Worm (Caenorhabditis elegans) whole organism, late embryonic: ENCODE results near the gene C05C10.2.

ENCODE experiments used
- ama-1 ChIP-seq: fragments of 150-350 bp; optimal IDR thresholded peaks from 2 replicates; lab custom pipeline; 2014
- ceh-18 ChIP-seq: sonication (generic microtip); optimal IDR thresholded peaks from 2 replicates; lab custom pipeline; 2016; ENCODE audit warnings: missing genetic modification characterization, missing compliant biosample characterization
- dmd-4 ChIP-seq: sonication (generic microtip); optimal IDR thresholded peaks from 2 replicates; lab custom pipeline; 2016; ENCODE audit warnings: borderline replicate concordance, missing genetic modification characterization, missing compliant biosample characterization
- ets-4 ChIP-seq: sonication (generic microtip); optimal IDR thresholded peaks from 2 replicates; lab custom pipeline; 2016; ENCODE audit warnings: missing genetic modification characterization, missing compliant biosample characterization
- ztf-16 ChIP-seq: sonication (generic microtip); optimal IDR thresholded peaks from 2 replicates; lab custom pipeline; 2017; ENCODE audit warnings: missing genetic modification characterization, missing compliant biosample characterization

ce11 chrII:9933947-9934383, 11.9 kb downstream of the C05C10.2 start:
- TF ChIP-seq dmd-4 (tag; lab: Kevin White, UChicago) (no peak), ets-4 (tag; lab: Kevin White, UChicago) (no peak), ama-1 (lab: Kevin White, UChicago) (no peak), ztf-16 (tag; lab: Kevin White, UChicago) (no peak), ceh-18 (tag; lab: Kevin White, UChicago) (no peak)
